Fruit fly (Drosophila melanogaster) whole organism, wandering third instar larva: ENCODE measurements around the gene Scm.
A peak's percentile ranks its signal among the peaks of the same experiment; 100 is the strongest.

Experiments
- Myc ChIP-seq: fragments of >200 bp; optimal IDR thresholded peaks from 2 replicates; lab custom pipeline; 2017
- Rel ChIP-seq, 2 experiments: fragments of 200-800 bp; sonication (Bioruptor generic) in 1 of 2; optimal IDR thresholded peaks; 2 replicates in 1 of 2; 3 replicates in 1 of 2; lab custom pipeline; 2016 to 2019; ENCODE audit warnings: mild to moderate bottlenecking in 2 of 2, missing biosample characterization in 2 of 2, missing genetic modification characterization in 2 of 2, moderate library complexity in 1 of 2
- fru ChIP-seq: fragments of 200-800 bp; sonication (Bioruptor generic); optimal IDR thresholded peaks from 3 replicates; lab custom pipeline; 2016; ENCODE audit warnings: missing biosample characterization, mild to moderate bottlenecking, missing genetic modification characterization
- jim ChIP-seq: fragments of 175-275, 200-325 bp; sonication (Bioruptor generic); optimal IDR thresholded peaks from 2 replicates; lab custom pipeline; 2016; ENCODE audit warnings: missing biosample characterization, mild to moderate bottlenecking, missing genetic modification characterization
- psq ChIP-seq: fragments of 200-800 bp; sonication (Bioruptor generic); optimal IDR thresholded peaks from 3 replicates; lab custom pipeline; 2017; ENCODE audit warnings: missing biosample characterization, mild to moderate bottlenecking, missing genetic modification characterization, moderate library complexity

DNA sequence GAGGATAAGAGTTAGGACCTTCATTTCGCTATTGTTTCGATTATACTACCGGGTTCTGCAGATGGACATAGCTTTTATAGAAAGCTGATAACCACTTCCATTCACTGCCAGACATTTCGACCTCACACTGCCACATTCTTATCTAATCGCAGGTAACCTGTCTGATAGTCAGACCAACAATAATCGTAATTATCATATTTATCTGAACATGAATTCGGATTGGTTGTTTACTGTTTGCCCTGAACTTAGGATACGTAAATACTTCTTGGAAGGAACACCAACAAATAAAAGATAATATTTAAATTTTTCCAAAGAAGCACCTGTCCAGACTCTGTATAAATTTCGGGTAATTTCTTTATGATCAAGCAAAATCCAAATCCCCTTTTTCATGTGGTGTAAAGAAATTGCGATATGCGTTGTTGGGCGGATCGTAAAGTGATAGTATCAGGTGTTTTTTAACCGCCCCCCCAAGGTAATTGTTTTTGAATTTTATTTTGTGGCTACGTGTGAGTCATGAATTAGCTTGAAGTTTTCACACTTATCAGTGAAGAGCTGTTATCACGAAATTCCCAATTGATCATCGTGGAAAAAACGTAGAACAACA, 8.8 kb upstream of the Scm start, which contains the start of gene Fst:
- peak; percentile 19 for TF ChIP-seq fru (GFP tag; lab: Kevin White, UChicago)
- TF ChIP-seq Myc, result no peak
- no peak for TF ChIP-seq Rel (GFP tag; optimal IDR thresholded peaks at IDR 0.05; lab: Kevin White, UChicago)
- TF ChIP-seq Rel (tag; optimal IDR thresholded peaks at IDR 0.05; lab: Kevin White, UChicago), result peak; percentile 5
- TF ChIP-seq jim, result no peak
- no peak for TF ChIP-seq psq (GFP tag; lab: Kevin White, UChicago)
